Fruit fly (Drosophila melanogaster): ENCODE measurements around the gene Tailor.

The Tailor gene

DNA sequence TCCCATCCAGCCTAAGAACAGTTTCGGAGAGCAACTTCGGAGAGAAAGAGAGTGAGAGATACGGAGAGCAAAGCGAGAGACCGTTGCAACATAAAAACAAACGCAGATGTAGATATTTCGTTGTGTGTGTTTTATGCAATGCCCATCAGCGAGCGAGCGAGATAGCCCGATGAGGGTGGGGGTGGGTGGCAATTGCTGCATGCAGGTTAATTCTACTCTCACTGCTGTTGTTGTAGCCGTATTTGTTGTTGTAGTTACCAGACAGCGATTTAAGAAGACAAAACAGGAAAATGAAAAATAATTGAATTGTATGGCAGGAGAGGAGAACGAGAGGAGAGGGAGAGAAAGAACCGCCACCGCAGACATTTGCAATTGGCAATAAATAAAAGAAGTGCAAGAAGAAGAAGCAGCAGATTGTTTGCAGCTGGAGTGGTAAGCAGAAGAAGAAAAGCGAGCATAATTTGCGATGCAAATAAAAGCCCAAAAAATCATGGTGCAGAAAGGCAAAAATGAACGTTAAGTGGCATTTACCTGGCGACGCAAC, 23.9 kb upstream of the Tailor start:
- no peak for TF ChIP-seq CG17801 (GFP tag; optimal IDR thresholded peaks at IDR 0.05; ENCODE audit: partially characterized antibody)

DNA sequence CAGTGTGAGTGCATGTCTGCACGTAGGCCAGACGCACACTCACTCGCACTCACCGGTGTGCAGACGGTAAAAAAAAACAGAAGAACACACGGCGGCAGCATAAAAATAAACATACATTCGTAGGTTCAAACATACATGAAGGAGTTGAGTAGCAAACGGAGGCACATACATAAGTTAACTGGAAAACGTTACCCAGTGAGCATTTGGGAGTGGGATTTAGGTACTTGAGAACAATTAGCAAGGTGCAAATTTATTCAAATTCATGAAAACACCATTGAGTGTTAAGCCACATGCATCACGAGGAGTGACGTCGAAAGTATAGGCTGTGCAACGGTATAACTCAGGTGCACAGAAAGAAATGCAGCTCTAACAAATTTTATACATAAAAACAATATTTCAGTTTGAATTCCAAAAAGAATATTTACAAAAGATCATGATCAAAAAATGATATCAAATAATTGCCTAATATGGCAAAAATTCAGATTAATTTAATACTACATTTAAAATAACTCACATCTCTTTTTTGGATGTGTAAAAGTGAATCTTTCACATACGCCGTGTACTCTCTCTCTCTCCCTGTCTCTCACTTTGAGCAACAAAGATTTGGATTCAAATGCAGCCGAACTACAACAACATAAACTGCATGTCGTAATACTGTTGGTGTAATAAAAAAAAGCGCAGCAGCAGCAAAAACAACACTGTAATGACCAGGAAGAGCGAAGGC, 22.9 kb upstream of the Tailor start:
- peak; percentile 96 for TF ChIP-seq CG17801 (GFP tag; optimal IDR thresholded peaks at IDR 0.05; ENCODE audit: partially characterized antibody)

DNA sequence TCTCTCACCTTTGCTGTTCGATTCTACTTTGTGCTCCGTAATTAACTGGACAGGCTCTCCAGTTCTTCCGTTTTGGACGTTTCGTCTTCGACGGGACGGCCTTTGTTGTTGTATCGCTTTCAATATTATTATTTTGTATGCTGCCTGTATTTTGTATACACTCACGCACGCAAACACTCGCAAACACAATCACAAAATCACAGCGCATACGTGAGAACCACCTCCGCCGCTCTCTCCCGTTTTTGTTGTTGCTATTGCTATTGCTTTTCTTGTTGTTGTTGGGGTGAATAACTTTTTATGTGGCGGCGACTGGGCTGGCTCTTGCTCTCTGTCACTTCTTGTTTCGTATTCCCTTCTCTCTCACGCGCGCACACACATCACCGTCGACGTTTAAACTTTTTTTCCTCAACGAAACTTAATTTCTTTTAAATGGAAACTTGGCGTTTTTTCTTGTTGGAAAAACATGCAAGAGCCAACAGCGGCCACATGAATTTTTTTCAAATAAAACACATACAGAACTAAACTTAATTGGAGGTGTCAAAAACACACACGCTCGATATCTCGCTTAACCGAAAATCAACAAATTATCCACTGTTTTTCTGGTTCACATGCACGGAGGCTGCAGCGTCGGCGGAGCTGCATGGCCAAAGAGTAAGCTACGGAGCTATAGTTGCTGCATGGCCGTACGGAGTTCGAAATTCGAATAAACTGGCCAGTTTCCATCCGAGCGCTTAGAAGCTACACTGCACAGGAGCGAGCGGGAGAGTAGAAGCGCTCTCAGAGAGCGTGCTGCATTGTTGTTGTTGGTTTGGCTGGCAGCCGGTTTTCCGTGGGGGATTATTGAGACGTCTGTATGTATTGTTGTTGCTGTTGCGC, 22.1 kb upstream of the Tailor start:
- no peak for TF ChIP-seq CG17801 (GFP tag; optimal IDR thresholded peaks at IDR 0.05; ENCODE audit: partially characterized antibody)

DNA sequence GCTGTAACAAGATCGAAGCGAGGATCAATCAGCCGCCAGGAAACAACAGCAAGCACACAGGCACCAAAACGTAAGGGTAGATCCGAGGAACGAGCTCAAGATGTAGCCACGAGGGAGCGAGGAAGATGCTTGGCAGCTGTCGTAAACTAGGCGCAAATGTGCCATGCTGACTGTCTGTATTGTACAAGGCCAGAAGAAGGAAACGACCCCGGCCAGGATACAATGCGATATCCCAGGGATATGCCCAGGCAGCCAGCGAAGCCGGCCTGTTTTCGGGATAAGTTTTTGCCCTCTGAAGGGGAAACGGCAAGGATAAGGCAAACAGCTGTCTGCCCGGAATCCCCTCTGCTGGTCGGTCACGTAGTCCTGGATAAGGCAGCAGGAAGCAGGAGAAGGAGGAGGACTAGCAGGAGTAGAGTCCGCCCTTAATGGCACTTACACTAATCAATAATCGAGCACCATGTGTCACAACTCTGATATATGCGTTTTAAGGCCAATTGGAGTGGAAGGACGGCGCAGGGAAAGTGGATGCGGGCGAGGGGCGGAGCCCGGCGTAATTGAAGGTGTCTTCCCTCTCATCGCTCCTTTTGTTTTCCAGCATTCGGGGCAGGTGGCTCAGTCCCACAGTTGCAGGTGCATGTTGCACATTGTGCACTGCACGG, 19.8 kb upstream of the Tailor start:
- no peak for TF ChIP-seq CG17801 (GFP tag; optimal IDR thresholded peaks at IDR 0.05; ENCODE audit: partially characterized antibody)

DNA sequence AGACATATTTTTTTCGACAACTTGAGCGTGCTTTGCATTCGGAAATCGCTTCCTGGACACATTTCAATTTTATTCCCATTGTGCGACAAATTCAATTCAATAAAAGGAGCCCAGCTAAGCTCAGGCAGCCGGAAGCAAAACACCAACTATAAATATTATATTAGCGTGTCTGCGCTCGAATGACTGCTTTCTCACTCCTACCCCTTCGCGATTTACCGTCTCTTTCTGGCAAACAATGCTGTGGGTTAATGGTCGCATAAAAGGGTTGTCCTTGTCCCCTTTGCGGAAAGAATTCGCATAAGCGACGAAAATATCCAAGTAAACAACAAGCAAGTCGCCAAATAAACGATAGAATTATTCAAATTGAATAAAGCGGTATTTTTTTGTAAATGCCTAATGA, 18.4 kb upstream of the Tailor start:
- no peak for TF ChIP-seq CG17801 (GFP tag; optimal IDR thresholded peaks at IDR 0.05; ENCODE audit: partially characterized antibody)

DNA sequence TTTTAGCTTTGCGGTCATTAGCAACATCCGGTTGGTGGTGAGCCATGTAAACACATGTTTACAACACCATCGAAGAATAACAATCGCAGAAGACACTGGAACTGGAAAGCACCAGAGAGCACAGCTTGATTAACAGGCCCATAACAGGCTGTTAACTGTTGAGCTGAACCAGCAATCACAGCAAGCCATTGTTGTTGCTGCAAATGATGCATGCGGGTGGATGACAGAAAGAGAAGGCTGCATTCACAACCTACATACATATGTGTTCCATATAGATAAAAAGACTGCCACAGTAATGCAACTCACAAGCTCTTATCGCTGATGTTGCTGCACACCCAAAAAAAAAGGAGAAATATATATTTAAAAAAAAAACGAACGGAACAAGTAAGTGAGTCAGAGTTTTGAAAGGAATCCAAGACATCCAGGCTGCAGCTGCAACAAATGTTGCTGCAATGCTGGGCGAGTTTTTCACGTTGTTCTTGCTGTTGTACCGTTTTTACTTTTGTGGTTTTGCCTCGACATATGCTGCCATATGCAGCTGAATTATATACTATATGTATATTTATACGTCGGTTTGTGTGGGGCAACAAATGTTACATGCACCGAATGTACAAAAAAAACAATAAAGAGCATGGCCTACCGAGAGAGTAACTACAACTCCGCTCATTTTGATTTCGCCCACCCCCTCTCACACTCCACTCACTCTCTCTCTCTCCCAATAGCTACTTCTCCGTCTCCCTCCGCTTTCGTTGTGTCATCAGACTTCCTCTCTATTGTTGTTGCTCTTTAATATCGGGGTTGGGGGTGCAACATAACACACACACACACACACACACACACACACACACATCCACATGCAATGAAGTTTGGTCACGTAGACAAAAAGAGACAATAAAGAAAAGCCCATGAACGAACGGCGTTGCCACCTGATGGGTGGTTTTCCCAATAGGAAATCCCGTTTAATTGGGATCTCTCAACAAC, 17.3 kb upstream of the Tailor start:
- TF ChIP-seq CG17801 (GFP tag; optimal IDR thresholded peaks at IDR 0.05; ENCODE audit: partially characterized antibody): no peak

DNA sequence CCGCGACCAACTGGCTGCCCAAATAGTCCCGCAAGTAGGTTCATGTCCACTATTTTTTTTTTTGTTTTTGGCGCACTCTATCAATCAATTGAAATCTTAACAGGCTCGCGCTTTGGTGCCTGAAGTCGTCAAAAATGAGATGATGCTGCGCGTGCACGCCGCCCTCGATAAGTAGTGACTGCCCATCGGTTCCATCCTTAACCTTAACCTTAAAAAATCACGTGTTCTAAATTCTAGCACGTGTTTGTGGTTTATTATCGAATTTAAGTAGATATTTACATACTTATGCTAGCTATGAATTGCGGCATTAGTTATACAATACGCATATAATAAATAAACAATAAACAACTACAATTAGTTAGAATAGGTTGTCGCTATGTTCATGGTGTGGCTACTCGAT, 8.5 kb upstream of the Tailor start:
- no peak for TF ChIP-seq CG17801 (GFP tag; optimal IDR thresholded peaks at IDR 0.05; ENCODE audit: partially characterized antibody)

DNA sequence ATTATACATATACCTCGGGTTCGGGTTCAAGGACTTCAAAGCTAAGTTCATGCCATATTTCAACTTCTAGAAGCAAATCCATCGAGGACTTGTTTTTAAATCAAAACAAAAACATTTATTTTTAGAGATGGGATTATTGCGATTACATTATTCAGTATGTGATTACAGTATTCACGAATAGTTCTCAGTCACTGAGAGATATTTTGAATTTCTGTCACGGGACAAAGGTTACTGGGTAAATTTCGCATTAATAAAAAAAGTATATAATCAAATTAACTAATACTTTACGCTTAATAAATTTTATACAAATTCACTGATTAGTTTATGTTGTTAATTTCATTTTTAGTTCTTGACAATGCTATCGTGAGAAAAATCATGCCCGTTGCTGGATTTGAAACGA, 7.7 kb upstream of the Tailor start:
- peak; percentile 42 for TF ChIP-seq CG17801 (GFP tag; optimal IDR thresholded peaks at IDR 0.05; ENCODE audit: partially characterized antibody)

DNA sequence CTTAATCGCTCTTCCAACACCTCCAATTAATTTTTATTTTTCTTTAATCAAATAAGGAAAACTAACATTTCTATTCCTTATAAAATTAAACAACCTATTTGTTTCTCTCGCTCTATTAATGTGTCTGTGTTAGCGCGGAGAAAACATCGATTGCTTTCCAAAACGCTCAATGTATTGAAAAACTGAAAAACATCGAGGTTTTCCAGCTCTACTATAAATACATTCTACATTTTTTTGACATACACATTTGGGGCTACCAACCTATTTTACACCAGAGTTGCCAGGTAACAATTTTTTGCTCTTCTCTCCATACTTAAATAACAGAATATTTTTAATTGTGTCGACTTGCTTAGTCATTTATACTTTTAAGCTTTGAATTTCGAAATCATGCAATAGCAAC, 6.0 kb upstream of the Tailor start:
- no peak for TF ChIP-seq CG17801 (GFP tag; optimal IDR thresholded peaks at IDR 0.05; ENCODE audit: partially characterized antibody)

DNA sequence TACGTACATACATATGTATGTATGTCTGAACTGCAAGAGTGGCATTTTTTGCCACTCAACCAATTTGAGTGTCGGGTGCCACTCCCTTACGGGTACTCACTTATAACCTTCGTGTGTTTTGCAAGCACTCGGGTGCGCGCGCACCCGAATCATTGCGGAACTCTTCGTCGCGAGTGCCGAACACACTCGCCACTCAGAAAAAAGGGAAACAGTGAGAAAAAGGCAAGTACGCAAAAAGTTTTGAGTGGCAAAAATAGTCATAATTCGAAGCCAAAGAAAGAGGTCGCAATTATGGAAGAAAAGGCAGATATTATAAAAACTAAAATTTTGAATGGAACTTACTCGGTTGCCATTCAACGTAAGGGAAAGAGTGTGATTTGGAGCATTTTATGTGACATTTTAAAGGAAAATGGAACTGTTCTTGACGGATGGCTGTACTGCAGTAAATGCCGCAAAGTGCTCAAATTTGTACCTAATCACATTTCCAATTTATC, 4.5 kb upstream of the Tailor start:
- TF ChIP-seq CG17801 (GFP tag; optimal IDR thresholded peaks at IDR 0.05; ENCODE audit: partially characterized antibody): no peak

DNA sequence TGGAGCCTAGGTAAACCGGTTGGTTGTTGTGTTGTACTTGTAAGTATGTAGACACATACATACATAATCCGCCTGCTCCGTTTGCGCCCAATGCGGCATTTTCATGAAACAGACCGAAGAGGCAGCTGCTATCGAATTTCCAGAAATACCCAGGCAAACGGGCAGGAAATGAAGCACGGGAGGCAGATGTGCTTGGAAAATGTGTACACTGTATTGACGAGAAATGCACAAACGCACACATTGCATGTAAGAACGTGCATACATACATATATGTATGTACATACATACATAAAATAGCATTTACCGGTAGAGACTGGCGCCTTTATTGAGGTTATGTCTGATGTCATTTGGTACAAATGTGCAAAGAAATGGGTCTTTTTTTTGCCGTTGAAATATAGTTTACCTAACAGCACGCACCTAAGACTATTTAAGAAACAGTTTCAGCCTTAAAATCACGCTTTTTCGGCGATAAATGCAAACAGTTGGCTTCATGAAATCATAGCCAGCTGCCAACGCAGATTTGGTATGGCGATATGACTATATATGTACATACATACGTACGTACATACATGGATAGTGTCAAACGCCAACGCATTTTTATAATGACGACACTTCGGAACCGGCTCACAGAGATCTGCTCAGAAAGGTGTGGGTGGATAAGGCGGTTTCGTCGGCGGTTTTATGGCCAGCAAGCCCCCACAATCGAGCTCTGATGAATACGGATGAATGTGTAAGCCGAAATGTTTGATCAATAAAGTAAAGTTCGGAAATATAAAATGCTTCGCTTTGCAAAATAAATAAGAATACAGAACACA, 3.8 kb upstream of the Tailor start:
- no peak for TF ChIP-seq CG17801 (GFP tag; optimal IDR thresholded peaks at IDR 0.05; ENCODE audit: partially characterized antibody)

DNA sequence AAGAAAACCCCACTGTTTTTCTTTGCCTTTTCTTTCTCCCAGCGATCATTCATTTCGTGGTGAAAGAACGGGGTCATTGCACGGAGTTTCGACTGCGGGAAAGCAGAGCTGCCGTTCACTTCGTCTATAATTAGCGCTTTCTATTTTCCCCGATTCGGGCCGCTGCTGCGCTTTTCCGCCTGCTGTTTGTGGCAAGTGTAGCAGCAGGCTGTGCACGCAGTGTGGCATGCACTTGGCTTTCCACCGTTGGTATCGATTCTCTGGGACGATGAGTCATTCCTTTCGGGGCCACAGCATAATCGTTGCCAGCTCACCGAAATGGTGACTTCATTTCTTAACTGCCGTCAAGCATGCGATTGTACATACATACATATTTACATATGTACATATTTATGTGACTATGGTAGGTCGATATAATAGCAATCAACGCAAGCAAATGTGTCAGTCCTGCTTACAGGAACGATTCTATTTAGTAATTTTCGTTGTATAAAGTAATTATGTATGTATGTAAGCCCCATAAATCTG, 3.0 kb upstream of the Tailor start:
- no peak for TF ChIP-seq CG17801 (GFP tag; optimal IDR thresholded peaks at IDR 0.05; ENCODE audit: partially characterized antibody)

DNA sequence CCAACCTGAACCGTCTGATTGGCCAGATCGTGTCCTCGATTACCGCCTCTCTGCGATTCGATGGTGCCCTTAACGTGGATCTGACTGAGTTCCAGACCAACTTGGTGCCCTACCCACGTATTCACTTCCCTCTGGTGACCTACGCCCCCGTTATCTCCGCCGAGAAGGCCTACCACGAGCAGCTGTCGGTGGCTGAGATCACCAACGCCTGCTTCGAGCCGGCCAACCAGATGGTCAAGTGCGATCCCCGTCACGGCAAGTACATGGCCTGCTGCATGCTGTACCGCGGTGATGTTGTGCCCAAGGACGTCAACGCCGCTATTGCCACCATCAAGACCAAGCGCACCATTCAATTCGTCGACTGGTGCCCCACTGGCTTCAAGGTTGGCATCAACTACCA, 2.0 kb upstream of the Tailor start:
- no peak for TF ChIP-seq CG17801 (GFP tag; optimal IDR thresholded peaks at IDR 0.05; ENCODE audit: partially characterized antibody)
